Fruit fly (Drosophila melanogaster) whole organism, adult: Measurements from ENCODE around the gene CG18666.

ENCODE experiments used
- CG33017 ChIP-seq: fragments of 200-800 bp; sonication (Bioruptor generic); optimal IDR thresholded peaks from 2 replicates; lab custom pipeline; 2018; ENCODE audit warnings: missing biosample characterization, mild to moderate bottlenecking, missing genetic modification characterization, moderate library complexity
- CG5204 ChIP-seq: fragments of 200-800 bp; sonication (Bioruptor generic); optimal IDR thresholded peaks from 2 replicates; lab custom pipeline; 2016; ENCODE audit warnings: missing biosample characterization, missing genetic modification characterization
- CG7045 ChIP-seq: fragments of 200-800 bp; sonication (Bioruptor generic); optimal IDR thresholded peaks from 2 replicates; lab custom pipeline; 2017; ENCODE audit warnings: missing biosample characterization, mild to moderate bottlenecking, missing genetic modification characterization
- CG7101 ChIP-seq: fragments of 200-800 bp; sonication (Bioruptor generic); optimal IDR thresholded peaks from 2 replicates; lab custom pipeline; 2018; ENCODE audit warnings: missing biosample characterization, mild to moderate bottlenecking, missing genetic modification characterization, moderate library complexity
- Clk ChIP-seq: fragments of 200-800 bp; sonication (Bioruptor generic); optimal IDR thresholded peaks from 2 replicates; lab custom pipeline; 2017; ENCODE audit warnings: missing biosample characterization, missing genetic modification characterization
- Crg-1 ChIP-seq: fragments of 200-800 bp; sonication (Bioruptor generic); optimal IDR thresholded peaks from 2 replicates; lab custom pipeline; 2016; ENCODE audit warnings: missing biosample characterization, missing genetic modification characterization
- Mnt ChIP-seq: fragments of 200-800 bp; sonication (Bioruptor generic); optimal IDR thresholded peaks from 2 replicates; lab custom pipeline; 2016; ENCODE audit warnings: missing biosample characterization, mild to moderate bottlenecking, missing genetic modification characterization
- cic ChIP-seq: fragments of 200-800 bp; sonication (Bioruptor generic); optimal IDR thresholded peaks from 2 replicates; lab custom pipeline; 2017; ENCODE audit warnings: missing biosample characterization, mild to moderate bottlenecking, missing genetic modification characterization, moderate library complexity
- cnc ChIP-seq, 2 experiments: fragments of >200 bp; optimal IDR thresholded peaks; 2 replicates each; lab custom pipeline; 2017
- ovo ChIP-seq: fragments of 200-800 bp; sonication (Bioruptor generic); optimal IDR thresholded peaks from 2 replicates; lab custom pipeline; 2016; ENCODE audit warnings: missing biosample characterization, missing genetic modification characterization
- tj ChIP-seq: fragments of 200-800 bp; sonication (Bioruptor generic); optimal IDR thresholded peaks from 3 replicates; lab custom pipeline; 2017; ENCODE audit warnings: missing biosample characterization, mild to moderate bottlenecking, missing genetic modification characterization, moderate library complexity
- toe ChIP-seq: fragments of 200-800 bp; sonication (Bioruptor generic); optimal IDR thresholded peaks from 2 replicates; lab custom pipeline; 2016; ENCODE audit warnings: missing biosample characterization, missing genetic modification characterization

dm6 chr2L:11051644-11052492, 17.3 kb downstream of the CG18666 start:
- no peak for TF ChIP-seq cnc (optimal IDR thresholded peaks at IDR 0.05; lab: Kevin White, UChicago)
- no peak for TF ChIP-seq CG5204 (GFP tag; lab: Kevin White, UChicago)
- TF ChIP-seq Crg-1 (GFP tag; lab: Kevin White, UChicago) = no peak
- no peak for TF ChIP-seq CG7045
- TF ChIP-seq cic = no peak
- TF ChIP-seq CG33017 (tag; lab: Kevin White, UChicago) = no peak
- TF ChIP-seq tj (GFP tag; lab: Kevin White, UChicago) = no peak
- TF ChIP-seq Clk (GFP tag; lab: Kevin White, UChicago) = no peak
- no peak for TF ChIP-seq Mnt
- no peak for TF ChIP-seq CG7101
- no peak for TF ChIP-seq ovo
- no peak for TF ChIP-seq toe
